Worm (Caenorhabditis elegans): ENCODE measurements around the gene ttr-28.

DNA sequence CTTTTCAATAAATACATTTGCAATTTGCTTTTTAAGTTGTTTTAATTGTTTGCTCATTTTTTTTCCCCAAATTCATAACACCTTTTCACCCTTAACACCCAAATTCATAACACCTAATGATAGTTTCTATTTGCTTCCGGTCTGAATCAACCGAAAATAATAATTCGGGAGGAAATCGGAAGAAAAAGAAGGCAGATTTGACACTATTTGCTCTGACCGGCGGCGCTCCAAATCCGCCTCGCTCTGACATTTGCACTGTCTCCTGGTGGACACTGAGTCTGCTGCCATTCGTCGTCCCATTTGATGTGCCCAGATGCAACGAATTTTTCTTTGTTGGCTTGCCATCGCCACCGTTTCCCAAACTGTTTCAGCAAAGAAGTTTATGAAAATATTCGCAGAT is 19.2 kb upstream of the ttr-28 start, which contains the start of gene pqn-67:
- no peak for TF ChIP-seq ces-1 (GFP tag; optimal IDR thresholded peaks at IDR 0.05)
- TF ChIP-seq fos-1 (tag; optimal IDR thresholded peaks at IDR 0.05): no peak
- TF ChIP-seq nhr-77 (tag; optimal IDR thresholded peaks at IDR 0.05): no peak
- no peak for TF ChIP-seq nhr-11 (tag; optimal IDR thresholded peaks at IDR 0.05)
- TF ChIP-seq nhr-12 (tag; optimal IDR thresholded peaks at IDR 0.05): no peak
- TF ChIP-seq nhr-20 (tag; optimal IDR thresholded peaks at IDR 0.05): no peak
- no peak for TF ChIP-seq lin-39 (tag; optimal IDR thresholded peaks at IDR 0.05)
- no peak for TF ChIP-seq zag-1 (tag; optimal IDR thresholded peaks at IDR 0.05)
- TF ChIP-seq lin-13 (GFP tag; optimal IDR thresholded peaks at IDR 0.05): no peak
- TF ChIP-seq lsy-2 (tag; optimal IDR thresholded peaks at IDR 0.05): no peak
- no peak for TF ChIP-seq ama-1 (optimal IDR thresholded peaks at IDR 0.05)
- no peak for TF ChIP-seq pax-3 (tag; optimal IDR thresholded peaks at IDR 0.05)
- TF ChIP-seq jun-1 (tag; optimal IDR thresholded peaks at IDR 0.05): no peak
